Worm (Caenorhabditis elegans) whole organism, L4 larva: Measurements from ENCODE around the gene mpz-1.
A peak's percentile ranks its signal among the peaks of the same experiment; 100 is the strongest.

ENCODE experiments used
- D1046.2 ChIP-seq: fragments of 200-800 bp; sonication (Bioruptor generic); IDR thresholded peaks from 2 replicates; pipeline ENCODE4 v1.3.6; 2022; ENCODE audit warnings: missing genetic modification characterization, missing compliant biosample characterization
- F26F4.8 ChIP-seq: fragments of 200-800 bp; sonication (Bioruptor generic); conservative IDR thresholded peaks from 2 replicates; pipeline ENCODE4 v1.3.6; 2022; ENCODE audit warnings: missing genetic modification characterization, missing compliant biosample characterization
- F44E2.7 ChIP-seq: fragments of 200-800 bp; sonication (Bioruptor generic); IDR thresholded peaks from 2 replicates; pipeline ENCODE4 v2.1.2; 2022; ENCODE audit warnings: missing genetic modification characterization, missing compliant biosample characterization
- R02D3.7 ChIP-seq: fragments of 150-350 bp; sonication (generic microtip); optimal IDR thresholded peaks from 3 replicates; lab custom pipeline; 2014; ENCODE audit warnings: missing biosample characterization, missing genetic modification characterization
- T20F7.1 ChIP-seq: fragments of 200-800 bp; sonication (Bioruptor generic); optimal IDR thresholded peaks from 2 replicates; lab custom pipeline; 2018; ENCODE audit warnings: mild to moderate bottlenecking, missing genetic modification characterization, missing compliant biosample characterization
- ZK337.2 ChIP-seq: fragments of 200-800 bp; sonication (Bioruptor generic); IDR thresholded peaks from 2 replicates; pipeline ENCODE4 v1.3.6; 2022; ENCODE audit warnings: missing genetic modification reagents, missing genetic modification characterization, missing compliant biosample characterization
- ZK546.5 ChIP-seq, 2 experiments: sonication (generic microtip); optimal IDR thresholded peaks; 2 replicates each; lab custom pipeline; 2017; ENCODE audit warnings: missing biosample characterization in 2 of 2, missing genetic modification characterization in 2 of 2
- ama-1 ChIP-seq: fragments of 150-350 bp; optimal IDR thresholded peaks from 2 replicates; lab custom pipeline; 2014; ENCODE audit warnings: inconsistent platforms, mixed read lengths
- ceh-28 ChIP-seq: fragments of 150-350 bp; optimal IDR thresholded peaks from 2 replicates; lab custom pipeline; 2014; ENCODE audit warnings: missing biosample characterization, missing genetic modification reagents, missing genetic modification characterization
- ceh-32 ChIP-seq: sonication (generic microtip); optimal IDR thresholded peaks from 2 replicates; lab custom pipeline; 2016; ENCODE audit warnings: mild to moderate bottlenecking, missing genetic modification characterization, missing compliant biosample characterization; ENCODE audit not compliant: poor library complexity
- ceh-44 ChIP-seq: fragments of 200-800 bp; sonication (Bioruptor generic); IDR thresholded peaks from 2 replicates; pipeline ENCODE4 v1.3.6; 2022; ENCODE audit warnings: missing genetic modification reagents, missing genetic modification characterization, missing compliant biosample characterization
- ceh-82 ChIP-seq: sonication (generic microtip); optimal IDR thresholded peaks from 2 replicates; lab custom pipeline; 2017; ENCODE audit warnings: missing biosample characterization, missing genetic modification characterization
- ces-1 ChIP-seq: fragments of 150-350 bp; sonication (generic microtip); optimal IDR thresholded peaks from 4 replicates; lab custom pipeline; 2014; ENCODE audit warnings: missing biosample characterization, missing genetic modification reagents, missing genetic modification characterization
- cey-2 ChIP-seq: sonication (generic microtip); optimal IDR thresholded peaks from 3 replicates; lab custom pipeline; 2017; ENCODE audit warnings: missing genetic modification characterization, mild to moderate bottlenecking, missing compliant biosample characterization, antibody characterized with exemption, borderline replicate concordance; ENCODE audit not compliant: insufficient read depth
- ctbp-1 ChIP-seq: fragments of 200-800 bp; sonication (Bioruptor generic); IDR thresholded peaks from 2 replicates; pipeline ENCODE4 v1.3.6; 2022; ENCODE audit warnings: missing genetic modification reagents, missing genetic modification characterization, missing compliant biosample characterization
- daf-16 ChIP-seq, 3 experiments: sonication (generic microtip); optimal IDR thresholded peaks; 2 replicates each; lab custom pipeline; 2016 to 2017; ENCODE audit warnings: missing genetic modification characterization in 3 of 3, missing genetic modification reagents in 3 of 3, mild to moderate bottlenecking in 2 of 3, missing compliant biosample characterization in 2 of 3, missing biosample characterization in 1 of 3, moderate library complexity in 1 of 3
- dmd-6 ChIP-seq: fragments of 200-800 bp; sonication (Bioruptor generic); IDR thresholded peaks from 2 replicates; pipeline ENCODE4 v1.3.6; 2022; ENCODE audit warnings: missing genetic modification reagents, missing genetic modification characterization, missing compliant biosample characterization
- dpl-1 ChIP-seq: fragments of 150-350 bp; optimal IDR thresholded peaks from 2 replicates; lab custom pipeline; 2014; ENCODE audit warnings: missing biosample characterization, missing genetic modification reagents, missing genetic modification characterization
- dve-1 ChIP-seq: sonication (generic microtip); optimal IDR thresholded peaks from 2 replicates; lab custom pipeline; 2017; ENCODE audit warnings: antibody characterized with exemption, mild to moderate bottlenecking, missing genetic modification characterization, missing compliant biosample characterization; ENCODE audit not compliant: insufficient read depth
- egl-27 ChIP-seq: sonication (generic microtip); optimal IDR thresholded peaks from 3 replicates; lab custom pipeline; 2017; ENCODE audit warnings: missing biosample characterization, missing genetic modification reagents, missing genetic modification characterization
- hlh-30 ChIP-seq: sonication (generic microtip); optimal IDR thresholded peaks from 2 replicates; lab custom pipeline; 2017; ENCODE audit warnings: antibody characterized with exemption, mild to moderate bottlenecking, missing genetic modification characterization, missing compliant biosample characterization; ENCODE audit not compliant: insufficient read depth
- hmg-1.1 ChIP-seq: fragments of 200-800 bp; sonication (Bioruptor generic); IDR thresholded peaks from 2 replicates; pipeline ENCODE4 v1.3.6; 2022; ENCODE audit warnings: missing genetic modification reagents, missing genetic modification characterization, missing compliant biosample characterization
- lin-1 ChIP-seq: fragments of 200-800 bp; sonication (Bioruptor generic); IDR thresholded peaks from 2 replicates; pipeline ENCODE4 v1.3.6; 2022; ENCODE audit warnings: missing genetic modification reagents, missing genetic modification characterization, missing compliant biosample characterization
- lin-38 ChIP-seq: fragments of 200-800 bp; sonication (Bioruptor generic); IDR thresholded peaks from 2 replicates; pipeline ENCODE4 v1.3.6; 2022; ENCODE audit warnings: missing genetic modification reagents, missing genetic modification characterization, missing compliant biosample characterization
- lir-3 ChIP-seq: sonication (generic microtip); optimal IDR thresholded peaks from 2 replicates; lab custom pipeline; 2016; ENCODE audit warnings: mild to moderate bottlenecking, missing genetic modification characterization, missing compliant biosample characterization
- madf-5 ChIP-seq, 2 experiments: fragments of 200-800 bp; sonication (Bioruptor generic); IDR thresholded peaks; 2 replicates each; pipeline ENCODE4 v1.3.6; 2022; ENCODE audit warnings: missing compliant biosample characterization in 2 of 2, missing genetic modification characterization in 2 of 2
- madf-9 ChIP-seq: fragments of 200-800 bp; sonication (Bioruptor generic); conservative IDR thresholded peaks from 2 replicates; pipeline ENCODE4 v1.3.6; 2022; ENCODE audit warnings: missing genetic modification reagents, missing genetic modification characterization, missing compliant biosample characterization
- mdt-29 ChIP-seq: fragments of 200-800 bp; sonication (Bioruptor generic); IDR thresholded peaks from 2 replicates; pipeline ENCODE4 v1.3.6; 2022; ENCODE audit warnings: missing genetic modification reagents, missing genetic modification characterization, missing compliant biosample characterization
- mes-2 ChIP-seq: sonication (generic microtip); optimal IDR thresholded peaks from 2 replicates; lab custom pipeline; 2016; ENCODE audit warnings: missing genotype, mild to moderate bottlenecking, missing genetic modification characterization, missing compliant biosample characterization; ENCODE audit not compliant: poor library complexity, severe bottlenecking
- mxl-2 ChIP-seq: fragments of 200-800 bp; sonication (Bioruptor generic); conservative IDR thresholded peaks from 2 replicates; pipeline ENCODE4 v1.3.6; 2022; ENCODE audit warnings: missing genetic modification reagents, missing genetic modification characterization, missing compliant biosample characterization
- nhr-11 ChIP-seq: fragments of 150-350 bp; optimal IDR thresholded peaks from 2 replicates; lab custom pipeline; 2014; ENCODE audit warnings: missing biosample characterization, missing genetic modification characterization
- nhr-6 ChIP-seq: fragments of 150-350 bp; optimal IDR thresholded peaks from 2 replicates; lab custom pipeline; 2014; ENCODE audit warnings: missing biosample characterization, missing genetic modification characterization
- php-3 ChIP-seq: fragments of 200-800 bp; sonication (Bioruptor generic); IDR thresholded peaks from 2 replicates; pipeline ENCODE4 v1.3.6; 2022; ENCODE audit warnings: missing genetic modification reagents, missing genetic modification characterization, missing compliant biosample characterization
- rbr-2 ChIP-seq: sonication (generic microtip); optimal IDR thresholded peaks from 2 replicates; lab custom pipeline; 2016; ENCODE audit warnings: missing genotype, missing genetic modification characterization, missing compliant biosample characterization
- saeg-2 ChIP-seq: fragments of 200-800 bp; sonication (Bioruptor generic); IDR thresholded peaks from 2 replicates; pipeline ENCODE4 v1.3.6; 2022; ENCODE audit warnings: missing genetic modification reagents, missing genetic modification characterization, missing compliant biosample characterization
- sdz-12 ChIP-seq: fragments of 200-800 bp; sonication (Bioruptor generic); optimal IDR thresholded peaks from 2 replicates; lab custom pipeline; 2018; ENCODE audit warnings: mild to moderate bottlenecking, missing genetic modification characterization, missing compliant biosample characterization
- skn-1 ChIP-seq: fragments of 150-350 bp; optimal IDR thresholded peaks from 2 replicates; lab custom pipeline; 2014; ENCODE audit warnings: missing biosample characterization, missing genetic modification characterization
- spr-3 ChIP-seq: fragments of 200-800 bp; sonication (Bioruptor generic); optimal IDR thresholded peaks from 2 replicates; lab custom pipeline; 2018; ENCODE audit warnings: mild to moderate bottlenecking, missing genetic modification characterization, missing compliant biosample characterization
- tra-1 ChIP-seq: fragments of 200-800 bp; sonication (Bioruptor generic); IDR thresholded peaks from 2 replicates; pipeline ENCODE4 v1.3.6; 2022; ENCODE audit warnings: missing genetic modification reagents, missing genetic modification characterization, missing compliant biosample characterization
- unc-39 ChIP-seq: sonication (generic microtip); optimal IDR thresholded peaks from 2 replicates; lab custom pipeline; 2017; ENCODE audit warnings: missing biosample characterization, missing genetic modification characterization
- unc-62 ChIP-seq, 3 experiments: fragments of 150-350 bp in 1 of 3; sonication (generic microtip); optimal IDR thresholded peaks in 2 of 3; peaks in 1 of 3; 1 replicate in 1 of 3; 2 replicates in 2 of 3; lab custom pipeline; 2014 to 2017; ENCODE audit warnings: missing biosample characterization in 3 of 3, missing genetic modification characterization in 3 of 3, missing genetic modification reagents in 3 of 3, missing genotype in 1 of 3
- zip-2 ChIP-seq: fragments of 150-350 bp; optimal IDR thresholded peaks from 2 replicates; lab custom pipeline; 2014; ENCODE audit warnings: missing biosample characterization, missing genetic modification characterization
- ztf-11 ChIP-seq: fragments of 150-350 bp; optimal IDR thresholded peaks from 2 replicates; lab custom pipeline; 2014; ENCODE audit warnings: missing biosample characterization, missing genetic modification characterization

Gene mpz-1

ce11 chrII:10798429-10798893, 20.5 kb upstream of the mpz-1 start, which contains the start of gene npp-19 (continued):
- TF ChIP-seq T20F7.1 (GFP tag; lab: Kevin White, UChicago): peak; percentile 63
- no peak for TF ChIP-seq tra-1 (GFP tag; lab: Robert Waterston, UW)
- no peak for TF ChIP-seq unc-62 (GFP tag; optimal IDR thresholded peaks at IDR 0.05 in 1 of 2; lab: Kevin White, UChicago)
- no peak for TF ChIP-seq unc-62 (tag; optimal IDR thresholded peaks at IDR 0.05; lab: Kevin White, UChicago)
- peak; percentile 83 for TF ChIP-seq mes-2 (tag; lab: Kevin White, UChicago)
- no peak for TF ChIP-seq unc-39 (tag; lab: Kevin White, UChicago)
- no peak for TF ChIP-seq ztf-11 (tag; lab: Kevin White, UChicago)
- no peak for TF ChIP-seq spr-3 (GFP tag; lab: Kevin White, UChicago)
- TF ChIP-seq R02D3.7 (tag; lab: Kevin White, UChicago): no peak
- peak; percentile 14 for TF ChIP-seq nhr-11
- TF ChIP-seq lir-3: no peak
- no peak for TF ChIP-seq ama-1 (lab: Kevin White, UChicago)
- no peak for TF ChIP-seq F26F4.8 (GFP tag; lab: Robert Waterston, UW)
- no peak for TF ChIP-seq php-3
- TF ChIP-seq hlh-30 (tag; lab: Kevin White, UChicago): peak; percentile 27
- peak; percentile 68 for TF ChIP-seq dve-1 (tag; lab: Kevin White, UChicago)
- TF ChIP-seq ceh-28 (tag; lab: Kevin White, UChicago): no peak
- TF ChIP-seq ceh-82 (tag; lab: Kevin White, UChicago): no peak
- TF ChIP-seq nhr-6 (tag; lab: Kevin White, UChicago): peak; percentile 32
- no peak for TF ChIP-seq egl-27
- no peak for TF ChIP-seq lin-1 (GFP tag; lab: Robert Waterston, UW)
- TF ChIP-seq ceh-44 (GFP tag; lab: Robert Waterston, UW): no peak
- TF ChIP-seq mdt-29 (GFP tag; lab: Robert Waterston, UW): no peak
- no peak for TF ChIP-seq madf-9 (GFP tag; lab: Robert Waterston, UW)
- no peak for TF ChIP-seq sdz-12
- TF ChIP-seq ceh-32: no peak
- TF ChIP-seq ZK337.2 (GFP tag; lab: Robert Waterston, UW): no peak
- no peak for TF ChIP-seq ZK546.5 (tag; optimal IDR thresholded peaks at IDR 0.05; lab: Kevin White, UChicago)
- no peak for TF ChIP-seq mxl-2 (GFP tag; lab: Robert Waterston, UW)
- TF ChIP-seq dmd-6 (GFP tag; lab: Robert Waterston, UW): peak; percentile 35; the same call in 1 of the 2 replicates
- no peak for TF ChIP-seq daf-16 (GFP tag; optimal IDR thresholded peaks at IDR 0.05; lab: Kevin White, UChicago)
- no peak for TF ChIP-seq daf-16 (tag; optimal IDR thresholded peaks at IDR 0.05; lab: Kevin White, UChicago)
- no peak for TF ChIP-seq skn-1 (tag; lab: Kevin White, UChicago)
- no peak for TF ChIP-seq ces-1 (GFP tag; lab: Kevin White, UChicago)
- no peak for TF ChIP-seq saeg-2 (GFP tag; lab: Robert Waterston, UW)
- no peak for TF ChIP-seq D1046.2
- no peak for TF ChIP-seq rbr-2
- peak; percentile 74 for TF ChIP-seq lin-38 (GFP tag; lab: Robert Waterston, UW)
- TF ChIP-seq hmg-1.1 (GFP tag; lab: Robert Waterston, UW): peak; percentile 54; the same call in 1 of the 2 replicates
- peak; percentile 99 for TF ChIP-seq dpl-1 (GFP tag; lab: Kevin White, UChicago)

ce11 chrII:10796194-10796593, 18.3 kb upstream of the mpz-1 start, which contains the start of gene set-14:
Gene set-14 (minus strand): TSS chrII:10796294.
- TF ChIP-seq daf-16 (GFP tag; optimal IDR thresholded peaks at IDR 0.05; lab: Kevin White, UChicago) (no peak), daf-16 (tag; optimal IDR thresholded peaks at IDR 0.05; lab: Kevin White, UChicago) (no peak), dmd-6 (GFP tag; lab: Robert Waterston, UW) (no peak), cey-2 (no peak), sdz-12 (no peak), ctbp-1 (no peak), madf-5 (GFP tag; IDR thresholded peaks at IDR 0.05; lab: Robert Waterston, UW) (no peak), T20F7.1 (GFP tag; lab: Kevin White, UChicago) (no peak), F44E2.7 (GFP tag; lab: Robert Waterston, UW) (no peak), zip-2 (tag; lab: Kevin White, UChicago) (no peak)
